Worm (Caenorhabditis elegans) whole organism, mixed stage, embryonic: ENCODE results near the gene T28A8.2.

ENCODE experiments used
- ceh-39 ChIP-seq: fragments of 150-350 bp; optimal IDR thresholded peaks from 2 replicates; lab custom pipeline; 2014; ENCODE audit warnings: missing biosample characterization, missing genetic modification characterization
- ces-1 ChIP-seq: fragments of 150-350 bp; optimal IDR thresholded peaks from 2 replicates; lab custom pipeline; 2014; ENCODE audit warnings: missing biosample characterization, missing genetic modification reagents, missing genetic modification characterization
- cnd-1 ChIP-seq: fragments of 200-800 bp; sonication (Bioruptor generic); optimal IDR thresholded peaks from 2 replicates; lab custom pipeline; 2018; ENCODE audit warnings: mild to moderate bottlenecking, missing genetic modification characterization, missing compliant biosample characterization
- elt-1 ChIP-seq: sonication (generic microtip); optimal IDR thresholded peaks from 2 replicates; lab custom pipeline; 2017; ENCODE audit warnings: missing genetic modification characterization, mild to moderate bottlenecking, missing compliant biosample characterization, antibody characterized with exemption, moderate library complexity, borderline replicate concordance; ENCODE audit not compliant: insufficient read depth
- flh-1 ChIP-seq: fragments of 200-800 bp; sonication (Bioruptor generic); optimal IDR thresholded peaks from 2 replicates; lab custom pipeline; 2018; ENCODE audit warnings: mild to moderate bottlenecking, missing genetic modification characterization, moderate library complexity, missing compliant biosample characterization
- lin-13 ChIP-seq: fragments of 150-350 bp; optimal IDR thresholded peaks from 2 replicates; lab custom pipeline; 2014; ENCODE audit warnings: missing biosample characterization, missing genetic modification characterization
- lsy-2 ChIP-seq: fragments of 150-350 bp; optimal IDR thresholded peaks from 2 replicates; lab custom pipeline; 2014; ENCODE audit warnings: missing biosample characterization, missing genetic modification characterization
- mls-2 ChIP-seq: sonication (generic microtip); optimal IDR thresholded peaks from 2 replicates; lab custom pipeline; 2016; ENCODE audit warnings: mild to moderate bottlenecking, missing genetic modification characterization, moderate library complexity, missing compliant biosample characterization
- nhr-12 ChIP-seq: fragments of 150-350 bp; optimal IDR thresholded peaks from 2 replicates; lab custom pipeline; 2014; ENCODE audit warnings: missing biosample characterization, missing genetic modification characterization
- pha-4 ChIP-seq: fragments of 150-350 bp; optimal IDR thresholded peaks from 2 replicates; lab custom pipeline; 2018; ENCODE audit warnings: missing biosample characterization, missing genetic modification reagents, missing genetic modification characterization
- snpc-4 ChIP-seq: fragments of 150-350 bp; optimal IDR thresholded peaks from 2 replicates; lab custom pipeline; 2014; ENCODE audit warnings: missing biosample characterization, missing genetic modification characterization
- sptf-1 ChIP-seq: sonication (generic microtip); optimal IDR thresholded peaks from 2 replicates; lab custom pipeline; 2017; ENCODE audit warnings: mild to moderate bottlenecking, missing genetic modification characterization, moderate library complexity, missing compliant biosample characterization
- unc-39 ChIP-seq: fragments of 150-350 bp; optimal IDR thresholded peaks from 2 replicates; lab custom pipeline; 2014; ENCODE audit warnings: missing biosample characterization, missing genetic modification characterization
- unc-62 ChIP-seq: fragments of 150-350 bp; optimal IDR thresholded peaks from 2 replicates; lab custom pipeline; 2014; ENCODE audit warnings: missing biosample characterization, missing genetic modification reagents, missing genetic modification characterization

DNA sequence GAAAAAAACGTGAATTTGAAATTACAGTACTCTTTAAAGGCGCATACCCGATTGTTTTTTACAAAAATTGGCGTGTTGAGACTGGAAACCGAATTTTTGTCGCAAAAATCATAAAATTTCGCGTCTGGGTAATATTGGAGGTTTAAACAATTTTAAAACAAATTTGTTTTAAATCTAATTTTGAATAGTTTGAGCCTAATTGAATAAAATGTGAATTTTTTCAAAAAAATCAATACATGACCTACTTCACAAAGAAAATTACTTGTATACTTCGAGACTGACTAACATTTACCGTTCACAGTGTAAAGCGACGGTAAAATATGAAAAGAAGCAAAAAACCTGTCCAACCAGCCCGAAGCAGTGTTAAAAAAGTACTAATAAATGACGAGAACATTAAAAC lies 38.2 kb downstream of the T28A8.2 start:
- TF ChIP-seq mls-2 (tag; lab: Kevin White, UChicago) (no peak), lin-13 (tag; lab: Kevin White, UChicago) (no peak), unc-62 (no peak), snpc-4 (no peak), flh-1 (GFP tag; lab: Kevin White, UChicago) (no peak), sptf-1 (tag; lab: Kevin White, UChicago) (no peak), pha-4 (no peak), cnd-1 (tag; lab: Kevin White, UChicago) (no peak), nhr-12 (tag; lab: Kevin White, UChicago) (no peak), lsy-2 (tag; lab: Kevin White, UChicago) (no peak), ceh-39 (tag; lab: Kevin White, UChicago) (no peak), unc-39 (no peak), ces-1 (GFP tag; lab: Kevin White, UChicago) (no peak), elt-1 (no peak)
